Worm (Caenorhabditis elegans) whole organism, young adult: ENCODE results near the gene K02E7.4.

Source experiments
- B0336.3 ChIP-seq: fragments of 200-800 bp; sonication (Bioruptor generic); IDR thresholded peaks from 2 replicates; pipeline ENCODE4 v1.3.6; 2022; ENCODE audit warnings: missing genetic modification characterization, missing compliant biosample characterization
- C17E4.6 ChIP-seq: fragments of 200-800 bp; sonication (Bioruptor generic); IDR thresholded peaks from 2 replicates; pipeline ENCODE4 v1.3.6; 2022; ENCODE audit warnings: missing genetic modification reagents, missing genetic modification characterization, missing compliant biosample characterization
- F10E7.11 ChIP-seq: sonication (generic microtip); optimal IDR thresholded peaks from 2 replicates; lab custom pipeline; 2017; ENCODE audit warnings: mild to moderate bottlenecking, missing genetic modification characterization, moderate library complexity, missing compliant biosample characterization
- F39B2.1 ChIP-seq: fragments of 200-800 bp; sonication (Bioruptor generic); IDR thresholded peaks from 2 replicates; pipeline ENCODE4 v1.3.6; 2022; ENCODE audit warnings: missing genetic modification reagents, missing genetic modification characterization, missing compliant biosample characterization
- F49E8.2 ChIP-seq: sonication (generic microtip); optimal IDR thresholded peaks from 3 replicates; lab custom pipeline; 2017; ENCODE audit warnings: missing genetic modification characterization, mild to moderate bottlenecking, missing compliant biosample characterization, antibody characterized with exemption, moderate library complexity; ENCODE audit not compliant: insufficient read depth
- F55B11.4 ChIP-seq: sonication (generic microtip); optimal IDR thresholded peaks from 2 replicates; lab custom pipeline; 2016; ENCODE audit warnings: missing compliant biosample characterization, missing genetic modification characterization, borderline replicate concordance; ENCODE audit not compliant: insufficient read depth
- K11D2.4 ChIP-seq: fragments of 200-800 bp; sonication (Bioruptor generic); IDR thresholded peaks from 2 replicates; pipeline ENCODE4 v1.3.6; 2022; ENCODE audit warnings: missing genetic modification reagents, missing genetic modification characterization, missing compliant biosample characterization
- T26A5.8 ChIP-seq: sonication (generic microtip); optimal IDR thresholded peaks from 2 replicates; lab custom pipeline; 2016; ENCODE audit warnings: missing genetic modification characterization, missing compliant biosample characterization
- Y53F4B.3 ChIP-seq: fragments of 200-800 bp; sonication (Bioruptor generic); IDR thresholded peaks from 2 replicates; pipeline ENCODE4 v1.3.6; 2022; ENCODE audit warnings: missing genetic modification reagents, missing genetic modification characterization, missing compliant biosample characterization
- Y56A3A.18 ChIP-seq: fragments of 200-800 bp; sonication (Bioruptor generic); IDR thresholded peaks from 2 replicates; pipeline ENCODE4 v1.3.6; 2022; ENCODE audit warnings: missing genetic modification reagents, missing genetic modification characterization, missing compliant biosample characterization
- bed-1 ChIP-seq: fragments of 200-800 bp; sonication (Bioruptor generic); IDR thresholded peaks from 2 replicates; pipeline ENCODE4 v1.3.6; 2022; ENCODE audit warnings: missing genetic modification reagents, missing genetic modification characterization, missing compliant biosample characterization
- ccch-3 ChIP-seq: fragments of 200-800 bp; sonication (Bioruptor generic); optimal IDR thresholded peaks from 2 replicates; lab custom pipeline; 2018; ENCODE audit warnings: mild to moderate bottlenecking, missing genetic modification characterization, missing compliant biosample characterization
- ceh-100 ChIP-seq: fragments of 200-800 bp; sonication (Bioruptor generic); IDR thresholded peaks from 2 replicates; pipeline ENCODE4 v1.3.6; 2022; ENCODE audit warnings: missing genetic modification reagents, missing genetic modification characterization, missing compliant biosample characterization
- ceh-40 ChIP-seq: fragments of 200-800 bp; sonication (Bioruptor generic); IDR thresholded peaks from 2 replicates; pipeline ENCODE4 v1.3.6; 2022; ENCODE audit warnings: missing genetic modification characterization, missing compliant biosample characterization
- chd-7 ChIP-seq: sonication (generic microtip); optimal IDR thresholded peaks from 2 replicates; lab custom pipeline; 2016; ENCODE audit warnings: mild to moderate bottlenecking, missing genetic modification characterization, moderate library complexity, missing compliant biosample characterization
- egl-18 ChIP-seq: fragments of 200-800 bp; sonication (Bioruptor generic); IDR thresholded peaks from 2 replicates; pipeline ENCODE4 v1.3.6; 2022; ENCODE audit warnings: missing genetic modification reagents, missing genetic modification characterization, missing compliant biosample characterization
- egl-44 ChIP-seq: fragments of 200-800 bp; sonication (Bioruptor generic); IDR thresholded peaks from 2 replicates; pipeline ENCODE4 v1.3.6; 2022; ENCODE audit warnings: missing genetic modification reagents, missing genetic modification characterization, missing compliant biosample characterization
- egrh-3 ChIP-seq: fragments of 200-800 bp; sonication (Bioruptor generic); IDR thresholded peaks from 2 replicates; pipeline ENCODE4 v1.3.6; 2022; ENCODE audit warnings: missing genetic modification reagents, missing genetic modification characterization, missing compliant biosample characterization
- lin-26 ChIP-seq: fragments of 200-800 bp; sonication (Bioruptor generic); IDR thresholded peaks from 2 replicates; pipeline ENCODE4 v1.3.6; 2022; ENCODE audit warnings: missing genetic modification reagents, missing genetic modification characterization, missing compliant biosample characterization
- lin-35 ChIP-seq, 3 experiments: fragments of 150-350 bp in 2 of 3; sonication (generic microtip) in 1 of 3; optimal IDR thresholded peaks; 2 replicates each; lab custom pipeline; 2014 to 2018; ENCODE audit warnings: missing biosample characterization in 3 of 3, missing genetic modification characterization in 3 of 3, missing genetic modification reagents in 3 of 3
- madf-10 ChIP-seq: sonication (generic microtip); optimal IDR thresholded peaks from 2 replicates; lab custom pipeline; 2016; ENCODE audit warnings: mild to moderate bottlenecking, missing genetic modification characterization, missing compliant biosample characterization
- mxl-1 ChIP-seq: sonication (generic microtip); optimal IDR thresholded peaks from 2 replicates; lab custom pipeline; 2016; ENCODE audit warnings: missing genetic modification characterization, missing compliant biosample characterization
- nfya-1 ChIP-seq: sonication (generic microtip); optimal IDR thresholded peaks from 2 replicates; lab custom pipeline; 2017; ENCODE audit warnings: antibody characterized with exemption, missing compliant biosample characterization, missing genetic modification characterization, borderline replicate concordance; ENCODE audit not compliant: insufficient read depth
- nfyb-1 ChIP-seq: fragments of 200-800 bp; sonication (Bioruptor generic); IDR thresholded peaks from 2 replicates; pipeline ENCODE4 v1.3.6; 2022; ENCODE audit warnings: missing genetic modification reagents, missing genetic modification characterization, missing compliant biosample characterization
- nhr-27 ChIP-seq: fragments of 200-800 bp; sonication (Bioruptor generic); optimal IDR thresholded peaks from 2 replicates; lab custom pipeline; 2018; ENCODE audit warnings: mild to moderate bottlenecking, missing genetic modification characterization, moderate library complexity, missing compliant biosample characterization
- rpc-1 ChIP-seq, 2 experiments: fragments of 150-350 bp in 1 of 2; sonication (generic microtip) in 1 of 2; optimal IDR thresholded peaks; 2 replicates each; lab custom pipeline; 2014 to 2018; ENCODE audit warnings: missing biosample characterization in 1 of 2, missing genetic modification characterization in 1 of 2, missing genetic modification reagents in 1 of 2, missing genotype in 1 of 2
- snpc-1.1 ChIP-seq: sonication (generic microtip); optimal IDR thresholded peaks from 2 replicates; lab custom pipeline; 2017; ENCODE audit warnings: missing genetic modification characterization, mild to moderate bottlenecking, missing compliant biosample characterization, antibody characterized with exemption, moderate library complexity, missing genotype, missing genetic modification reagents; ENCODE audit not compliant: insufficient read depth
- snpc-3.4 ChIP-seq: sonication (generic microtip); optimal IDR thresholded peaks from 2 replicates; lab custom pipeline; 2017; ENCODE audit warnings: missing genetic modification characterization, mild to moderate bottlenecking, missing compliant biosample characterization, antibody characterized with exemption, moderate library complexity, missing genotype, missing genetic modification reagents
- snpc-4 ChIP-seq, 5 experiments: fragments of 150-350 bp in 1 of 5; sonication (generic microtip) in 4 of 5; optimal IDR thresholded peaks; 2 replicates each; lab custom pipeline; 2014 to 2018; ENCODE audit warnings: missing genetic modification characterization in 5 of 5, missing biosample characterization in 3 of 5, antibody characterized with exemption in 2 of 5, mild to moderate bottlenecking in 2 of 5, missing compliant biosample characterization in 2 of 5, missing genotype in 2 of 5, moderate library complexity in 2 of 5, missing genetic modification reagents in 1 of 5
- sptf-2 ChIP-seq: fragments of 200-800 bp; sonication (Bioruptor generic); optimal IDR thresholded peaks from 2 replicates; lab custom pipeline; 2018; ENCODE audit warnings: mild to moderate bottlenecking, missing genetic modification characterization, missing compliant biosample characterization
- tbx-9 ChIP-seq: sonication (generic microtip); optimal IDR thresholded peaks from 2 replicates; lab custom pipeline; 2016; ENCODE audit warnings: borderline replicate concordance, missing genetic modification characterization, inconsistent platforms, missing compliant biosample characterization
- tlf-1 ChIP-seq: fragments of 200-800 bp; sonication (Bioruptor generic); optimal IDR thresholded peaks from 2 replicates; lab custom pipeline; 2018; ENCODE audit warnings: mild to moderate bottlenecking, missing genetic modification characterization, missing compliant biosample characterization
- unc-130 ChIP-seq: sonication (generic microtip); optimal IDR thresholded peaks from 2 replicates; lab custom pipeline; 2016; ENCODE audit warnings: missing genetic modification reagents, missing genetic modification characterization, missing compliant biosample characterization
- ztf-18 ChIP-seq: sonication (generic microtip); optimal IDR thresholded peaks from 2 replicates; lab custom pipeline; 2016; ENCODE audit warnings: missing genotype, mild to moderate bottlenecking, missing genetic modification characterization, missing compliant biosample characterization

Gene K02E7.4

ce11 chrII:1110901-1111300, 38.7 kb downstream of the K02E7.4 start, which contains the start of gene lips-11:
Gene lips-11, minus strand, starts transcription at chrII:1111001.
- TF ChIP-seq chd-7 (no peak), tbx-9 (tag; lab: Kevin White, UChicago) (no peak), egl-44 (GFP tag; lab: Robert Waterston, UW) (no peak), Y56A3A.18 (no peak), B0336.3 (GFP tag; lab: Robert Waterston, UW) (no peak), madf-10 (no peak), nhr-27 (tag; lab: Kevin White, UChicago) (no peak), lin-35 (GFP tag; optimal IDR thresholded peaks at IDR 0.05; lab: Kevin White, UChicago) (no peak), F49E8.2 (tag; lab: Kevin White, UChicago) (no peak), Y53F4B.3 (no peak), mxl-1 (no peak), C17E4.6 (GFP tag; lab: Robert Waterston, UW) (no peak), K11D2.4 (GFP tag; lab: Robert Waterston, UW) (no peak), ceh-40 (no peak), bed-1 (GFP tag; lab: Robert Waterston, UW) (no peak), snpc-4 (GFP tag; optimal IDR thresholded peaks at IDR 0.05; lab: Kevin White, UChicago) (no peak), snpc-4 (tag; optimal IDR thresholded peaks at IDR 0.05; lab: Kevin White, UChicago) (no peak), ccch-3 (GFP tag; lab: Kevin White, UChicago) (no peak), F55B11.4 (tag; lab: Kevin White, UChicago) (no peak)

ce11 chrII:1114133-1114532, 41.9 kb downstream of the K02E7.4 start, which contains the start of gene lips-12:
Gene lips-12, minus strand, starts transcription at chrII:1114233.
- TF ChIP-seq lin-26 (GFP tag; lab: Robert Waterston, UW), result no peak
- TF ChIP-seq unc-130 (GFP tag; lab: Kevin White, UChicago), result no peak
- TF ChIP-seq snpc-3.4 (tag; lab: Kevin White, UChicago), result no peak
- no peak for TF ChIP-seq nfya-1
- TF ChIP-seq tlf-1 (GFP tag; lab: Kevin White, UChicago), result no peak
- no peak for TF ChIP-seq tbx-9 (tag; lab: Kevin White, UChicago)
- TF ChIP-seq egrh-3 (GFP tag; lab: Robert Waterston, UW), result no peak
- no peak for TF ChIP-seq ceh-100 (GFP tag; lab: Robert Waterston, UW)
- no peak for TF ChIP-seq F55B11.4 (tag; lab: Kevin White, UChicago)
- TF ChIP-seq nfyb-1, result no peak
- TF ChIP-seq F49E8.2 (tag; lab: Kevin White, UChicago), result no peak
- TF ChIP-seq Y56A3A.18, result no peak
- TF ChIP-seq egl-18 (GFP tag; lab: Robert Waterston, UW), result no peak
- TF ChIP-seq F10E7.11 (tag; lab: Kevin White, UChicago), result no peak
- TF ChIP-seq sptf-2 (GFP tag; lab: Kevin White, UChicago), result no peak
- no peak for TF ChIP-seq ztf-18 (tag; lab: Kevin White, UChicago)
- no peak for TF ChIP-seq rpc-1 (optimal IDR thresholded peaks at IDR 0.05; lab: Kevin White, UChicago)
- no peak for TF ChIP-seq rpc-1 (tag; optimal IDR thresholded peaks at IDR 0.05; lab: Kevin White, UChicago)
- TF ChIP-seq T26A5.8 (tag; lab: Kevin White, UChicago), result no peak

ce11 chrII:1116521-1116920, 44.3 kb downstream of the K02E7.4 start:
- TF ChIP-seq snpc-1.1 (tag; lab: Kevin White, UChicago), result peak; percentile 76
- peak; percentile 52 for TF ChIP-seq snpc-4 (GFP tag; optimal IDR thresholded peaks at IDR 0.05; lab: Kevin White, UChicago)
- TF ChIP-seq snpc-4 (tag; optimal IDR thresholded peaks at IDR 0.05; lab: Kevin White, UChicago), result peak in 3 of 4 experiments; percentile 22 to 90 (median 87)
- 0 out of 2 replicates have a peak, but pooled peaks have one; percentile 27 for TF ChIP-seq F39B2.1 (GFP tag; lab: Robert Waterston, UW)
- TF ChIP-seq F49E8.2 (tag; lab: Kevin White, UChicago), result no peak
- TF ChIP-seq rpc-1 (optimal IDR thresholded peaks at IDR 0.05; lab: Kevin White, UChicago), result no peak
- no peak for TF ChIP-seq rpc-1 (tag; optimal IDR thresholded peaks at IDR 0.05; lab: Kevin White, UChicago)
